Worm (Caenorhabditis elegans) whole organism, late embryonic: ENCODE measurements around the gene C33C12.7.

Experiments
- C08G9.2 ChIP-seq: sonication (generic microtip); optimal IDR thresholded peaks from 2 replicates; lab custom pipeline; 2016; ENCODE audit warnings: mild to moderate bottlenecking, missing genetic modification characterization, moderate library complexity, missing compliant biosample characterization
- C38D4.7 ChIP-seq: fragments of 200-800 bp; sonication (Bioruptor generic); optimal IDR thresholded peaks from 2 replicates; lab custom pipeline; 2018; ENCODE audit warnings: mild to moderate bottlenecking, missing genetic modification characterization, moderate library complexity, missing compliant biosample characterization
- K09A11.1 ChIP-seq: sonication (generic microtip); optimal IDR thresholded peaks from 2 replicates; lab custom pipeline; 2017; ENCODE audit warnings: antibody characterized with exemption, mild to moderate bottlenecking, missing genetic modification characterization, missing compliant biosample characterization; ENCODE audit not compliant: insufficient read depth
- Y22D7AL.16 ChIP-seq: sonication (generic microtip); optimal IDR thresholded peaks from 2 replicates; lab custom pipeline; 2016; ENCODE audit warnings: missing genetic modification characterization, missing compliant biosample characterization
- ahr-1 ChIP-seq: sonication (generic microtip); optimal IDR thresholded peaks from 2 replicates; lab custom pipeline; 2016; ENCODE audit warnings: missing genetic modification characterization, missing compliant biosample characterization
- ama-1 ChIP-seq: fragments of 150-350 bp; optimal IDR thresholded peaks from 2 replicates; lab custom pipeline; 2014
- ceh-19 ChIP-seq: fragments of 200-800 bp; sonication (Bioruptor generic); optimal IDR thresholded peaks from 2 replicates; lab custom pipeline; 2018; ENCODE audit warnings: mild to moderate bottlenecking, missing genetic modification characterization, missing compliant biosample characterization
- ceh-2 ChIP-seq: sonication (generic microtip); optimal IDR thresholded peaks from 2 replicates; lab custom pipeline; 2016; ENCODE audit warnings: missing genotype, missing genetic modification characterization, missing compliant biosample characterization
- ceh-22 ChIP-seq: sonication (generic microtip); optimal IDR thresholded peaks from 2 replicates; lab custom pipeline; 2017; ENCODE audit warnings: missing biosample characterization, missing genetic modification characterization
- ceh-24 ChIP-seq: sonication (generic microtip); optimal IDR thresholded peaks from 2 replicates; lab custom pipeline; 2016; ENCODE audit warnings: mild to moderate bottlenecking, missing genetic modification characterization, missing compliant biosample characterization
- ceh-30 ChIP-seq: fragments of 150-350 bp; optimal IDR thresholded peaks from 2 replicates; lab custom pipeline; 2014; ENCODE audit warnings: missing biosample characterization, missing genetic modification characterization
- ceh-31 ChIP-seq: sonication (generic microtip); optimal IDR thresholded peaks from 2 replicates; lab custom pipeline; 2016; ENCODE audit warnings: missing genetic modification characterization, missing compliant biosample characterization
- ceh-34 ChIP-seq: sonication (generic microtip); optimal IDR thresholded peaks from 2 replicates; lab custom pipeline; 2016; ENCODE audit warnings: mild to moderate bottlenecking, missing genetic modification characterization, missing compliant biosample characterization
- ceh-45 ChIP-seq: fragments of 200-800 bp; sonication (Bioruptor generic); IDR thresholded peaks from 2 replicates; pipeline ENCODE4 v1.3.6; 2022; ENCODE audit warnings: missing genetic modification reagents, missing genetic modification characterization, missing compliant biosample characterization
- ceh-48 ChIP-seq: sonication (generic microtip); optimal IDR thresholded peaks from 2 replicates; lab custom pipeline; 2016; ENCODE audit warnings: missing genetic modification characterization, inconsistent platforms, missing compliant biosample characterization
- ceh-6 ChIP-seq: fragments of 200-800 bp; sonication (Bioruptor generic); optimal IDR thresholded peaks from 2 replicates; lab custom pipeline; 2018; ENCODE audit warnings: mild to moderate bottlenecking, missing genetic modification characterization, missing compliant biosample characterization
- che-1 ChIP-seq: sonication (generic microtip); optimal IDR thresholded peaks from 2 replicates; lab custom pipeline; 2016; ENCODE audit warnings: mild to moderate bottlenecking, missing genetic modification characterization, missing compliant biosample characterization
- dve-1 ChIP-seq: sonication (generic microtip); optimal IDR thresholded peaks from 2 replicates; lab custom pipeline; 2017; ENCODE audit warnings: antibody characterized with exemption, mild to moderate bottlenecking, missing genetic modification characterization, missing compliant biosample characterization
- elt-2 ChIP-seq: sonication (generic microtip); optimal IDR thresholded peaks from 2 replicates; lab custom pipeline; 2016; ENCODE audit warnings: missing genetic modification reagents, missing genetic modification characterization, missing compliant biosample characterization
- fkh-10 ChIP-seq: fragments of 150-350 bp; optimal IDR thresholded peaks from 2 replicates; lab custom pipeline; 2014; ENCODE audit warnings: missing biosample characterization, missing genetic modification reagents, missing genetic modification characterization
- fkh-6 ChIP-seq: sonication (generic microtip); optimal IDR thresholded peaks from 2 replicates; lab custom pipeline; 2016; ENCODE audit warnings: missing genetic modification characterization, missing compliant biosample characterization
- hlh-13 ChIP-seq: fragments of 200-800 bp; sonication (Bioruptor generic); optimal IDR thresholded peaks from 2 replicates; lab custom pipeline; 2018; ENCODE audit warnings: mild to moderate bottlenecking, missing genetic modification characterization, missing compliant biosample characterization
- hlh-6 ChIP-seq: sonication (generic microtip); optimal IDR thresholded peaks from 2 replicates; lab custom pipeline; 2016; ENCODE audit warnings: missing genotype, missing genetic modification characterization, missing compliant biosample characterization
- lim-6 ChIP-seq: sonication (generic microtip); optimal IDR thresholded peaks from 2 replicates; lab custom pipeline; 2016; ENCODE audit warnings: missing genetic modification characterization, missing compliant biosample characterization
- lin-11 ChIP-seq: fragments of 200-800 bp; sonication (Bioruptor generic); optimal IDR thresholded peaks from 2 replicates; lab custom pipeline; 2018; ENCODE audit warnings: mild to moderate bottlenecking, missing genetic modification characterization, missing compliant biosample characterization
- nfya-1 ChIP-seq: sonication (generic microtip); optimal IDR thresholded peaks from 2 replicates; lab custom pipeline; 2017; ENCODE audit warnings: missing genetic modification characterization, mild to moderate bottlenecking, missing compliant biosample characterization, antibody characterized with exemption, moderate library complexity
- nhr-11 ChIP-seq: fragments of 150-350 bp; optimal IDR thresholded peaks from 2 replicates; lab custom pipeline; 2014; ENCODE audit warnings: missing biosample characterization, missing genetic modification characterization
- nhr-232 ChIP-seq: sonication (generic microtip); optimal IDR thresholded peaks from 2 replicates; lab custom pipeline; 2016; ENCODE audit warnings: missing genetic modification characterization, missing compliant biosample characterization
- odd-2 ChIP-seq: sonication (generic microtip); optimal IDR thresholded peaks from 2 replicates; lab custom pipeline; 2017; ENCODE audit warnings: antibody characterized with exemption, mild to moderate bottlenecking, missing genetic modification characterization, missing compliant biosample characterization
- pat-9 ChIP-seq: fragments of 200-800 bp; sonication (Bioruptor generic); optimal IDR thresholded peaks from 2 replicates; lab custom pipeline; 2018; ENCODE audit warnings: mild to moderate bottlenecking, missing genetic modification characterization, moderate library complexity, missing compliant biosample characterization
- pha-2 ChIP-seq: sonication (generic microtip); optimal IDR thresholded peaks from 2 replicates; lab custom pipeline; 2017; ENCODE audit warnings: mild to moderate bottlenecking, missing genetic modification characterization, missing compliant biosample characterization
- pha-4 ChIP-seq: fragments of 150-350 bp; optimal IDR thresholded peaks from 2 replicates; lab custom pipeline; 2018; ENCODE audit warnings: missing biosample characterization, missing genetic modification reagents, missing genetic modification characterization
- sox-2 ChIP-seq: fragments of 200-800 bp; sonication (Bioruptor generic); IDR thresholded peaks from 2 replicates; pipeline ENCODE4 v1.3.6; 2022; ENCODE audit warnings: missing genetic modification reagents, missing genetic modification characterization, missing compliant biosample characterization
- sox-4 ChIP-seq: sonication (generic microtip); optimal IDR thresholded peaks from 2 replicates; lab custom pipeline; 2017; ENCODE audit warnings: mild to moderate bottlenecking, missing genetic modification characterization, inconsistent platforms, missing compliant biosample characterization
- syd-9 ChIP-seq: sonication (generic microtip); optimal IDR thresholded peaks from 2 replicates; lab custom pipeline; 2016; ENCODE audit warnings: mild to moderate bottlenecking, missing genetic modification characterization, moderate library complexity, missing compliant biosample characterization
- tbx-7 ChIP-seq: sonication (generic microtip); optimal IDR thresholded peaks from 2 replicates; lab custom pipeline; 2016; ENCODE audit warnings: missing genotype, missing genetic modification characterization, missing compliant biosample characterization
- ttx-3 ChIP-seq: sonication (generic microtip); optimal IDR thresholded peaks from 2 replicates; lab custom pipeline; 2016; ENCODE audit warnings: missing genetic modification reagents, missing genetic modification characterization, missing compliant biosample characterization
- unc-55 ChIP-seq: sonication (generic microtip); optimal IDR thresholded peaks from 2 replicates; lab custom pipeline; 2017; ENCODE audit warnings: missing biosample characterization, missing genetic modification reagents, missing genetic modification characterization
- unc-86 ChIP-seq: sonication (generic microtip); optimal IDR thresholded peaks from 2 replicates; lab custom pipeline; 2016; ENCODE audit warnings: missing genetic modification characterization, missing compliant biosample characterization
- zip-5 ChIP-seq: sonication (generic microtip); optimal IDR thresholded peaks from 2 replicates; lab custom pipeline; 2016; ENCODE audit warnings: missing genetic modification characterization, missing compliant biosample characterization
- ztf-16 ChIP-seq: sonication (generic microtip); optimal IDR thresholded peaks from 2 replicates; lab custom pipeline; 2017; ENCODE audit warnings: missing genetic modification characterization, missing compliant biosample characterization

Gene C33C12.7

ce11 chrII:2176688-2177087 is 1.4 kb upstream of the C33C12.7 start, which contains the start of gene gba-1:
gba-1 (plus strand) TSS chrII:2176741.
- TF ChIP-seq lim-6 (tag; lab: Kevin White, UChicago) (no peak), unc-86 (tag; lab: Kevin White, UChicago) (no peak), K09A11.1 (tag; lab: Kevin White, UChicago) (no peak), nfya-1 (tag; lab: Kevin White, UChicago) (no peak), elt-2 (tag; lab: Kevin White, UChicago) (peak; percentile 23), unc-55 (no peak), ama-1 (lab: Kevin White, UChicago) (no peak)
- TF ChIP-seq, all 69 proteins: peak for 1

ce11 chrII:2170085-2170484 is 5.2 kb downstream of the C33C12.7 start, which contains the start of gene C33C12.12:
C33C12.12 (minus strand) TSS chrII:2170185.
- no peak for TF ChIP-seq ceh-31 (tag; lab: Kevin White, UChicago)
- no peak for TF ChIP-seq ceh-6 (GFP tag; lab: Kevin White, UChicago)
- TF ChIP-seq Y22D7AL.16 (tag; lab: Kevin White, UChicago), result no peak
- no peak for TF ChIP-seq C08G9.2
- TF ChIP-seq che-1 (tag; lab: Kevin White, UChicago), result no peak
- no peak for TF ChIP-seq ahr-1 (tag; lab: Kevin White, UChicago)
- TF ChIP-seq ceh-2 (tag; lab: Kevin White, UChicago), result no peak
- TF ChIP-seq odd-2 (tag; lab: Kevin White, UChicago), result no peak
- no peak for TF ChIP-seq nfya-1 (tag; lab: Kevin White, UChicago)
- no peak for TF ChIP-seq dve-1
- TF ChIP-seq ama-1 (lab: Kevin White, UChicago), result no peak
- TF ChIP-seq syd-9 (tag; lab: Kevin White, UChicago), result no peak
- TF ChIP-seq, all 69 proteins: peak for 0

ce11 chrII:2168374-2168773 is 6.9 kb downstream of the C33C12.7 start, which contains the start of gene fbxb-38:
fbxb-38 (minus strand) TSS chrII:2168763.
- no peak for TF ChIP-seq sox-2 (GFP tag; lab: Robert Waterston, UW)
- TF ChIP-seq zip-5, result no peak
- TF ChIP-seq elt-2 (tag; lab: Kevin White, UChicago), result no peak
- no peak for TF ChIP-seq ceh-48 (tag; lab: Kevin White, UChicago)
- no peak for TF ChIP-seq ceh-19 (GFP tag; lab: Kevin White, UChicago)
- TF ChIP-seq C38D4.7 (GFP tag; lab: Kevin White, UChicago), result no peak
- TF ChIP-seq ztf-16, result no peak
- no peak for TF ChIP-seq ceh-22 (tag; lab: Kevin White, UChicago)
- no peak for TF ChIP-seq tbx-7 (tag; lab: Kevin White, UChicago)
- TF ChIP-seq lim-6 (tag; lab: Kevin White, UChicago), result no peak
- no peak for TF ChIP-seq pha-4 (tag; lab: Kevin White, UChicago)
- no peak for TF ChIP-seq ceh-45
- TF ChIP-seq che-1 (tag; lab: Kevin White, UChicago), result no peak
- TF ChIP-seq hlh-13 (GFP tag; lab: Kevin White, UChicago), result no peak
- TF ChIP-seq pat-9 (tag; lab: Kevin White, UChicago), result no peak
- TF ChIP-seq fkh-6, result no peak
- no peak for TF ChIP-seq hlh-6 (tag; lab: Kevin White, UChicago)
- TF ChIP-seq nfya-1 (tag; lab: Kevin White, UChicago), result no peak

ce11 chrII:2166376-2166775 is 8.9 kb downstream of the C33C12.7 start, which contains the start of gene C33C12.4:
C33C12.4 (minus strand) TSS chrII:2166476.
- no peak for TF ChIP-seq pha-2
- TF ChIP-seq unc-55, result no peak
- no peak for TF ChIP-seq dve-1
- TF ChIP-seq ceh-30 (tag; lab: Kevin White, UChicago), result no peak
- TF ChIP-seq lin-11 (tag; lab: Kevin White, UChicago), result no peak
- no peak for TF ChIP-seq odd-2 (tag; lab: Kevin White, UChicago)
- no peak for TF ChIP-seq fkh-6
- TF ChIP-seq nhr-11, result no peak
- no peak for TF ChIP-seq nfya-1 (tag; lab: Kevin White, UChicago)
- no peak for TF ChIP-seq fkh-10 (GFP tag; lab: Kevin White, UChicago)
- TF ChIP-seq ceh-24 (tag; lab: Kevin White, UChicago), result no peak
- TF ChIP-seq sox-4, result no peak
- no peak for TF ChIP-seq nhr-232 (tag; lab: Kevin White, UChicago)
- no peak for TF ChIP-seq syd-9 (tag; lab: Kevin White, UChicago)
- TF ChIP-seq ceh-45, result no peak
- TF ChIP-seq ceh-34 (tag; lab: Kevin White, UChicago), result no peak
- no peak for TF ChIP-seq ttx-3 (tag; lab: Kevin White, UChicago)
- no peak for TF ChIP-seq ceh-48 (tag; lab: Kevin White, UChicago)
